Fruit fly (Drosophila melanogaster): Measurements from ENCODE around the gene Dys.

dm6 chr3R:19612908-19613431 lies 152.1 kb downstream of the Dys start, which contains the start of gene CG16727:
- no peak for TF ChIP-seq D1 (tag; optimal IDR thresholded peaks at IDR 0.05)
- TF ChIP-seq fd96Ca (GFP tag; IDR thresholded peaks at IDR 0.05), result no peak
- TF ChIP-seq CG12605 (GFP tag; IDR thresholded peaks at IDR 0.05), result no peak
- TF ChIP-seq CG8159 (tag; optimal IDR thresholded peaks at IDR 0.05), result no peak

All from whole organism, pupa.